Worm (Caenorhabditis elegans) whole organism, midembryonic: Measurements from ENCODE around the gene scc-3.

ENCODE experiments used
- flt-1 ChIP-seq: fragments of 200-800 bp; sonication (Bioruptor generic); IDR thresholded peaks from 2 replicates; pipeline ENCODE4 v1.3.6; 2022; ENCODE audit warnings: missing genetic modification characterization, missing compliant biosample characterization
- tab-1 ChIP-seq: fragments of 200-800 bp; sonication (Bioruptor generic); IDR thresholded peaks from 2 replicates; pipeline ENCODE4 v1.3.6; 2022; ENCODE audit warnings: missing genetic modification characterization, missing compliant biosample characterization
- ztf-29 ChIP-seq: fragments of 200-800 bp; sonication (Bioruptor generic); IDR thresholded peaks from 2 replicates; pipeline ENCODE4 v1.3.6; 2022; ENCODE audit warnings: missing genetic modification reagents, missing genetic modification characterization, missing compliant biosample characterization

- TF ChIP-seq ztf-29 (no peak), tab-1 (no peak), flt-1 (no peak)
These were observed 10.1 kb downstream of the scc-3 start for ce11 chrV:12773852-12774251.
